Fruit fly (Drosophila melanogaster): ENCODE measurements around the gene subdued.

Gene subdued

DNA sequence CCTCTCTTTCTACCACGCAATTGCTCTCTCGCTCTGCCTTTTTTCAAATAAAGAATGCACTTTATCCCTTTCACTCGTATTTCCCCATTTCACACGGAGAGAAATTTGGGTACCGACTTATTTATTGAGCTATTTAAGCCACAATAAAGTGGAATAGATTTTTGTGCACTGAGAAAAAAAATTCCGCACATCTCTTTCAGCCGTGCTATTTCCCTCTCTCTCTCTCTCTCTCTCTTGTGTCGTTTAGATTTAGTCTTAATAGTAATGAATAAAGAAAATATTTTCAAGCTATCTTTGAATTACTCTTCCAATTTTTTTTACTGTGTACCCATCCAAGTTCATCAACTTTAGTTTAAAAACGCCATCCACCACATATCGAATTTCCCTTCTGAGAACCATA is 18.9 kb downstream of the subdued start (continued):
- TF ChIP-seq CG15514 (GFP tag; optimal IDR thresholded peaks at IDR 0.05) (peak; percentile 39), ssp (GFP tag; IDR thresholded peaks at IDR 0.05) (no peak), Fer2 (tag; optimal IDR thresholded peaks at IDR 0.05) (no peak), Ets97D (GFP tag; optimal IDR thresholded peaks at IDR 0.05) (peak; percentile 36), sisA (GFP tag; IDR thresholded peaks at IDR 0.05) (peak; percentile 74)

DNA sequence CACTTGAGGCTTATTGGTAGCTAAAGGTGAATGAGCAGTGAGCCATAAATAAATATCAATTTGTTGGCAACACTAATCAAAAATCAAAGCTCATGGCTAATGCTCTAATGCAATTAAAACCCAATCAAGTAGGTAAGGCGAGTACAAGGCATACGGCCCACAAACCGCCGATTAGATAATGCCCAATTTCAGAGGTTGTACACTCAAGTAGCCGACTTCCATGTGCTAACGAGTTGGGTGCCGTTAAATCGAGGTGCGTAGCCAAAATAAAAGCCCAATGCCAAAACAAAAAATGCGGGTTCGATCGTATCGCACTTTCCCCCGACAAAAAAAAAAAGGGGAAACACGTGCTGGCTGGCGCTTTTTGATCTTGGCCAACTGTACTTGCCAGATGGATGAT is 20.5 kb downstream of the subdued start:
- TF ChIP-seq Sox102F (GFP tag; optimal IDR thresholded peaks at IDR 0.05) (no peak), crc (GFP tag; optimal IDR thresholded peaks at IDR 0.05) (no peak), Hmx (GFP tag; optimal IDR thresholded peaks at IDR 0.05) (no peak), Blimp-1 (GFP tag; optimal IDR thresholded peaks at IDR 0.05) (no peak), CG17802 (tag; optimal IDR thresholded peaks at IDR 0.05) (no peak), CG11456 (GFP tag; IDR thresholded peaks at IDR 0.05) (no peak), CG17328 (GFP tag; IDR thresholded peaks at IDR 0.05) (no peak), CG12236 (GFP tag; optimal IDR thresholded peaks at IDR 0.05) (no peak), CG33557 (GFP tag; optimal IDR thresholded peaks at IDR 0.05) (no peak), lbe (GFP tag; optimal IDR thresholded peaks at IDR 0.05) (no peak), gro (GFP tag; optimal IDR thresholded peaks at IDR 0.05) (peak; percentile 85), klu (GFP tag; IDR thresholded peaks at IDR 0.05) (no peak), HmgZ (tag; optimal IDR thresholded peaks at IDR 0.05) (peak; percentile 50), CG6654 (GFP tag; optimal IDR thresholded peaks at IDR 0.05) (no peak), CG12744 (GFP tag; optimal IDR thresholded peaks at IDR 0.05) (no peak), CG7928 (GFP tag; optimal IDR thresholded peaks at IDR 0.05) (no peak), CG2120 (GFP tag; optimal IDR thresholded peaks at IDR 0.05) (no peak), CG14667 (GFP tag; IDR thresholded peaks at IDR 0.05) (no peak), tna (GFP tag; IDR thresholded peaks at IDR 0.05; ENCODE audit: partially characterized antibody) (no peak), Drgx (GFP tag; IDR thresholded peaks at IDR 0.05) (no peak), D19A (tag; optimal IDR thresholded peaks at IDR 0.05) (no peak), CG9876 (GFP tag; optimal IDR thresholded peaks at IDR 0.05) (no peak), grau (tag; optimal IDR thresholded peaks at IDR 0.05) (peak; percentile 3), ac (GFP tag; optimal IDR thresholded peaks at IDR 0.05) (no peak), CoRest (tag; optimal IDR thresholded peaks at IDR 0.05) (no peak), Dref (GFP tag; IDR thresholded peaks at IDR 0.05) (no peak), Trl (optimal IDR thresholded peaks at IDR 0.05) (no peak), Trl (GFP tag; optimal IDR thresholded peaks at IDR 0.05) (no peak), disco-r (GFP tag; optimal IDR thresholded peaks at IDR 0.05) (no peak), sd (tag; optimal IDR thresholded peaks at IDR 0.05) (peak; percentile 90), bowl (GFP tag; IDR thresholded peaks at IDR 0.05) (no peak), NfI (GFP tag; optimal IDR thresholded peaks at IDR 0.05) (peak; percentile 16), Pdp1 (GFP tag; optimal IDR thresholded peaks at IDR 0.05) (peak in 1 of 2 experiments; percentile 38), cwo (GFP tag; optimal IDR thresholded peaks at IDR 0.05) (peak; percentile 82), E2f2 (GFP tag; IDR thresholded peaks at IDR 0.05) (no peak), Deaf1 (tag; optimal IDR thresholded peaks at IDR 0.05) (no peak), Atf-2 (GFP tag; optimal IDR thresholded peaks at IDR 0.05) (no peak), CG10321 (GFP tag; IDR thresholded peaks at IDR 0.05) (no peak), az2 (GFP tag; optimal IDR thresholded peaks at IDR 0.05) (no peak), hbn (GFP tag; IDR thresholded peaks at IDR 0.05; ENCODE audit: partially characterized antibody) (no peak), CG1792 (GFP tag; optimal IDR thresholded peaks at IDR 0.05) (no peak), CG17568 (GFP tag; optimal IDR thresholded peaks at IDR 0.05) (no peak), h (optimal IDR thresholded peaks at IDR 0.05) (no peak), HmgD (GFP tag; optimal IDR thresholded peaks at IDR 0.05) (no peak), CG11093 (GFP tag; IDR thresholded peaks at IDR 0.05) (no peak), gce (GFP tag; IDR thresholded peaks at IDR 0.05) (no peak), Optix (GFP tag; IDR thresholded peaks at IDR 0.05) (no peak)

Data from whole organism, embryonic.